Worm (Caenorhabditis elegans) whole organism, L1 larva: ENCODE data around the gene cyp-25A3.

Experiments used
- C34B4.2 ChIP-seq: sonication (generic microtip); optimal IDR thresholded peaks from 2 replicates; lab custom pipeline; 2017; ENCODE audit warnings: mild to moderate bottlenecking, missing genetic modification characterization, missing compliant biosample characterization
- Y116A8C.19 ChIP-seq: sonication (generic microtip); optimal IDR thresholded peaks from 2 replicates; lab custom pipeline; 2016; ENCODE audit warnings: missing compliant biosample characterization, missing genetic modification characterization, borderline replicate concordance
- aha-1 ChIP-seq: fragments of 150-350 bp; optimal IDR thresholded peaks from 2 replicates; lab custom pipeline; 2014; ENCODE audit warnings: missing biosample characterization, missing genetic modification characterization
- alr-1 ChIP-seq: fragments of 200-800 bp; sonication (Bioruptor generic); optimal IDR thresholded peaks from 2 replicates; lab custom pipeline; 2018; ENCODE audit warnings: borderline replicate concordance, mild to moderate bottlenecking, missing genetic modification characterization, missing compliant biosample characterization
- ama-1 ChIP-seq: fragments of 150-350 bp; optimal IDR thresholded peaks from 2 replicates; lab custom pipeline; 2014
- blmp-1 ChIP-seq: fragments of 150-350 bp; optimal IDR thresholded peaks from 2 replicates; lab custom pipeline; 2014; ENCODE audit warnings: missing biosample characterization, missing genetic modification characterization
- ceh-88 ChIP-seq: fragments of 200-800 bp; sonication (Bioruptor generic); IDR thresholded peaks from 2 replicates; pipeline ENCODE4 v1.3.6; 2022; ENCODE audit warnings: missing genetic modification characterization, missing compliant biosample characterization
- ces-1 ChIP-seq: fragments of 150-350 bp; optimal IDR thresholded peaks from 2 replicates; lab custom pipeline; 2014; ENCODE audit warnings: missing biosample characterization, missing genetic modification reagents, missing genetic modification characterization
- dsc-1 ChIP-seq: sonication (generic microtip); optimal IDR thresholded peaks from 2 replicates; lab custom pipeline; 2016; ENCODE audit warnings: mild to moderate bottlenecking, missing genetic modification characterization, missing compliant biosample characterization
- efl-3 ChIP-seq: fragments of 200-800 bp; sonication (Bioruptor generic); optimal IDR thresholded peaks from 2 replicates; lab custom pipeline; 2018; ENCODE audit warnings: mild to moderate bottlenecking, missing genetic modification characterization, missing compliant biosample characterization
- egl-13 ChIP-seq: sonication (generic microtip); optimal IDR thresholded peaks from 2 replicates; lab custom pipeline; 2016; ENCODE audit warnings: missing genotype, missing genetic modification reagents, missing genetic modification characterization, missing compliant biosample characterization
- elt-2 ChIP-seq: sonication (generic microtip); optimal IDR thresholded peaks from 2 replicates; lab custom pipeline; 2016; ENCODE audit warnings: missing genetic modification characterization, mild to moderate bottlenecking, inconsistent platforms, missing compliant biosample characterization, missing genetic modification reagents
- elt-3 ChIP-seq, 6 experiments: fragments of 150-350 bp in 1 of 6; sonication (generic microtip); optimal IDR thresholded peaks; 2 replicates each; lab custom pipeline; 2017 to 2018; ENCODE audit warnings: missing biosample characterization in 6 of 6, missing genetic modification characterization in 6 of 6, inconsistent platforms in 1 of 6
- ets-5 ChIP-seq: fragments of 200-800 bp; sonication (Bioruptor generic); IDR thresholded peaks from 2 replicates; pipeline ENCODE4 v1.3.6; 2022; ENCODE audit warnings: missing genetic modification characterization, missing compliant biosample characterization
- fkh-4 ChIP-seq: sonication (generic microtip); optimal IDR thresholded peaks from 2 replicates; lab custom pipeline; 2016; ENCODE audit warnings: missing compliant biosample characterization, missing genetic modification characterization, borderline replicate concordance
- fkh-8 ChIP-seq: sonication (generic microtip); optimal IDR thresholded peaks from 2 replicates; lab custom pipeline; 2016; ENCODE audit warnings: mild to moderate bottlenecking, missing genetic modification characterization, missing compliant biosample characterization
- hlh-17 ChIP-seq: fragments of 200-800 bp; sonication (Bioruptor generic); optimal IDR thresholded peaks from 2 replicates; lab custom pipeline; 2018; ENCODE audit warnings: missing genetic modification characterization, mild to moderate bottlenecking, missing compliant biosample characterization, moderate library complexity, borderline replicate concordance
- hlh-4 ChIP-seq: sonication (generic microtip); optimal IDR thresholded peaks from 2 replicates; lab custom pipeline; 2016; ENCODE audit warnings: mild to moderate bottlenecking, missing genetic modification characterization, missing compliant biosample characterization
- irx-1 ChIP-seq: sonication (generic microtip); optimal IDR thresholded peaks from 2 replicates; lab custom pipeline; 2016; ENCODE audit warnings: missing genetic modification characterization, missing compliant biosample characterization
- jun-1 ChIP-seq: fragments of 150-350 bp; optimal IDR thresholded peaks from 2 replicates; lab custom pipeline; 2014; ENCODE audit warnings: missing biosample characterization, missing genetic modification reagents, missing genetic modification characterization
- lin-13 ChIP-seq: fragments of 150-350 bp; optimal IDR thresholded peaks from 2 replicates; lab custom pipeline; 2014; ENCODE audit warnings: missing biosample characterization, missing genetic modification reagents, missing genetic modification characterization
- lin-14 ChIP-seq: fragments of 200-800 bp; sonication (Bioruptor generic); optimal IDR thresholded peaks from 2 replicates; lab custom pipeline; 2018; ENCODE audit warnings: mild to moderate bottlenecking, missing genetic modification characterization, moderate library complexity, missing compliant biosample characterization
- lin-15B ChIP-seq: fragments of 150-350 bp; sonication (generic microtip); optimal IDR thresholded peaks from 3 replicates; lab custom pipeline; 2014; ENCODE audit warnings: missing biosample characterization, missing genetic modification characterization
- lin-35 ChIP-seq, 2 experiments: fragments of 150-350 bp; optimal IDR thresholded peaks; 2 replicates each; lab custom pipeline; 2014; ENCODE audit warnings: missing biosample characterization in 2 of 2, missing genetic modification characterization in 2 of 2, missing genetic modification reagents in 2 of 2
- mab-9 ChIP-seq: fragments of 200-800 bp; sonication (Bioruptor generic); IDR thresholded peaks from 2 replicates; pipeline ENCODE4 v1.3.6; 2022; ENCODE audit warnings: missing genetic modification reagents, missing genetic modification characterization, missing compliant biosample characterization
- mef-2 ChIP-seq: fragments of 150-350 bp; optimal IDR thresholded peaks from 2 replicates; lab custom pipeline; 2014; ENCODE audit warnings: missing biosample characterization, missing genetic modification characterization
- mep-1 ChIP-seq: fragments of 150-350 bp; optimal IDR thresholded peaks from 2 replicates; lab custom pipeline; 2014; ENCODE audit warnings: missing biosample characterization, missing genetic modification characterization
- nhr-19 ChIP-seq: fragments of 200-800 bp; sonication (Bioruptor generic); conservative IDR thresholded peaks from 2 replicates; pipeline ENCODE4 v1.3.6; 2022; ENCODE audit warnings: missing genetic modification characterization, missing compliant biosample characterization
- nhr-20 ChIP-seq: sonication (generic microtip); optimal IDR thresholded peaks from 2 replicates; lab custom pipeline; 2016; ENCODE audit warnings: mild to moderate bottlenecking, missing genetic modification characterization, missing compliant biosample characterization
- nhr-28 ChIP-seq: fragments of 150-350 bp; optimal IDR thresholded peaks from 2 replicates; lab custom pipeline; 2014; ENCODE audit warnings: missing biosample characterization, missing genetic modification characterization
- nhr-47 ChIP-seq: sonication (generic microtip); optimal IDR thresholded peaks from 2 replicates; lab custom pipeline; 2016; ENCODE audit warnings: mild to moderate bottlenecking, missing genetic modification characterization, moderate library complexity, missing compliant biosample characterization
- nhr-71 ChIP-seq: sonication (generic microtip); optimal IDR thresholded peaks from 2 replicates; lab custom pipeline; 2016; ENCODE audit warnings: mild to moderate bottlenecking, missing genetic modification characterization, moderate library complexity, missing compliant biosample characterization
- nhr-76 ChIP-seq: sonication (generic microtip); optimal IDR thresholded peaks from 2 replicates; lab custom pipeline; 2017; ENCODE audit warnings: missing biosample characterization, missing genetic modification characterization
- nhr-85 ChIP-seq: sonication (generic microtip); peaks from one replicate; lab custom pipeline; 2016; ENCODE audit warnings: missing genetic modification characterization, inconsistent platforms, missing compliant biosample characterization
- nhr-90 ChIP-seq: sonication (generic microtip); optimal IDR thresholded peaks from 2 replicates; lab custom pipeline; 2016; ENCODE audit warnings: mild to moderate bottlenecking, missing genetic modification characterization, missing compliant biosample characterization; ENCODE audit not compliant: poor library complexity
- rnt-1 ChIP-seq: sonication (generic microtip); optimal IDR thresholded peaks from 2 replicates; lab custom pipeline; 2016; ENCODE audit warnings: mild to moderate bottlenecking, missing genetic modification characterization, moderate library complexity, missing compliant biosample characterization
- skn-1 ChIP-seq: fragments of 150-350 bp; optimal IDR thresholded peaks from 2 replicates; lab custom pipeline; 2014; ENCODE audit warnings: missing biosample characterization, missing genetic modification characterization
- snu-23 ChIP-seq: sonication (generic microtip); optimal IDR thresholded peaks from 2 replicates; lab custom pipeline; 2016; ENCODE audit warnings: missing genetic modification characterization, missing compliant biosample characterization
- sox-4 ChIP-seq: sonication (generic microtip); optimal IDR thresholded peaks from 2 replicates; lab custom pipeline; 2016; ENCODE audit warnings: missing genetic modification characterization, missing compliant biosample characterization
- sup-37 ChIP-seq: fragments of 200-800 bp; sonication (Bioruptor generic); optimal IDR thresholded peaks from 2 replicates; lab custom pipeline; 2018; ENCODE audit warnings: mild to moderate bottlenecking, missing genetic modification characterization, missing compliant biosample characterization
- tbx-2 ChIP-seq: sonication (generic microtip); optimal IDR thresholded peaks from 2 replicates; lab custom pipeline; 2016; ENCODE audit warnings: missing genetic modification characterization, missing compliant biosample characterization
- tlp-1 ChIP-seq: fragments of 150-350 bp; optimal IDR thresholded peaks from 2 replicates; lab custom pipeline; 2014; ENCODE audit warnings: missing biosample characterization, missing genetic modification characterization
- unc-130 ChIP-seq: fragments of 150-350 bp; optimal IDR thresholded peaks from 2 replicates; lab custom pipeline; 2017; ENCODE audit warnings: missing biosample characterization, missing genetic modification characterization, inconsistent platforms
- unc-62 ChIP-seq: fragments of 150-350 bp; optimal IDR thresholded peaks from 2 replicates; lab custom pipeline; 2014; ENCODE audit warnings: missing biosample characterization, missing genetic modification reagents, missing genetic modification characterization
- unc-86 ChIP-seq: sonication (generic microtip); optimal IDR thresholded peaks from 2 replicates; lab custom pipeline; 2016; ENCODE audit warnings: missing genetic modification characterization, missing compliant biosample characterization
- unc-98 ChIP-seq: fragments of 200-800 bp; sonication (Bioruptor generic); IDR thresholded peaks from 2 replicates; pipeline ENCODE4 v1.3.6; 2022; ENCODE audit warnings: missing genetic modification characterization, missing compliant biosample characterization
- vab-15 ChIP-seq: sonication (generic microtip); optimal IDR thresholded peaks from 2 replicates; lab custom pipeline; 2017; ENCODE audit warnings: missing genotype, mild to moderate bottlenecking, missing genetic modification characterization, missing compliant biosample characterization
- zag-1 ChIP-seq: fragments of 150-350 bp; optimal IDR thresholded peaks from 2 replicates; lab custom pipeline; 2014; ENCODE audit warnings: missing biosample characterization, missing genetic modification characterization
- ztf-11 ChIP-seq, 2 experiments: sonication (generic microtip); optimal IDR thresholded peaks; 2 replicates each; lab custom pipeline; 2016 to 2017; ENCODE audit warnings: missing genetic modification characterization in 2 of 2, missing biosample characterization in 1 of 2, missing compliant biosample characterization in 1 of 2
- ztf-4 ChIP-seq: fragments of 150-350 bp; optimal IDR thresholded peaks from 2 replicates; lab custom pipeline; 2014; ENCODE audit warnings: missing biosample characterization, missing genetic modification characterization

The cyp-25A3 gene

DNA sequence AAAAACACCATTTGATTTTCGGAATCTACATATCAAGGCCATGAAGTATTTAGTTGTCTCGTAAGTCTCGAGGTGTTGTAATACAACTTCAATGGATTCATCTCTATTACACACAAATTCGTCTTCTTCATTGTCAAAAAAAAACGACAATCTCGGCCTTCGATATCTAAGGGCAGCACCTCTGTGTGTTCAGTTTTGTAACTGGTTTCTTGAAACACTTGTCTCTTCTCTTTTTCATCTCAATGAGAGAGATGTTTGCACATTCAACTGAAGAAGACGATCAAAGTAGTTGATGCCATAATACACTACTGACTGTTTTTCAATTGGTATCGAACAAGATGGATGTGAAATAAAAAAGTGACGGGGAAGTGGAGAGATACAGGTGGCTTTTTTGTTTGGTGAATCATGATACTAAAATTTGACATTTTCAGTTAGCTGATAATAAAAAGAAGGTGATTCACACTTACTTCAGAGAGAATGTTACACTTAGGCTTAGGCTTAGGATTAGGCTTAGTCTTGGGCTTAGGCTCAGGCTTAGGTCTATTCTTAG is 28.1 kb downstream of the cyp-25A3 start (continued):
- TF ChIP-seq C34B4.2 (tag; lab: Kevin White, UChicago) (no peak), ztf-11 (tag; optimal IDR thresholded peaks at IDR 0.05; lab: Kevin White, UChicago) (no peak), aha-1 (tag; lab: Kevin White, UChicago) (no peak), ztf-4 (tag; lab: Kevin White, UChicago) (no peak), vab-15 (no peak), hlh-17 (no peak)

DNA sequence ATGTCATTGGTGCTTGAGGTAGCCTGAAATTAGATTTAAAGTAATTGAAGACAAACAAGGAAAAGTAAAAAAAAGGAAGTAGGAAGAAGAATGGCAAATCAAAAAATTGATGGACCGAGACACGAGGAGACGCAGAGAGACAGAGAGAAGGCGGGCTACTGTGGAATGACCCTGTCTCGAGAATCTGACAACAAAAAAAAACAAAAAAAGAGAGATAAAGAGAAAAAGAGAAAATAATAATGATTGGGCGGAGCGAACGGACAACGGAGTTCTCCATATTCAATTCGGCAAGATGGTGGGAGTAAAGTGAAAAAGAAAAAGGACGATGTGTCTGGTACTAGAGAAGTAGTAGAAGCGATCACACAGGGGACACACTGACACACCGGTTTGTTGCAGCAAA is 30.5 kb downstream of the cyp-25A3 start, which contains the start of gene toh-1:
Gene toh-1, minus strand, starts transcription at position 23 of the 400 bp plus-strand sequence.
- TF ChIP-seq lin-15B (tag; lab: Kevin White, UChicago): no peak
- no peak for TF ChIP-seq egl-13 (tag; lab: Kevin White, UChicago)
- no peak for TF ChIP-seq tlp-1
- TF ChIP-seq ets-5 (GFP tag; lab: Robert Waterston, UW): no peak
- TF ChIP-seq jun-1 (tag; lab: Kevin White, UChicago): no peak
- TF ChIP-seq nhr-85 (tag; lab: Kevin White, UChicago): peak; percentile 93
- no peak for TF ChIP-seq skn-1 (tag; lab: Kevin White, UChicago)
- TF ChIP-seq C34B4.2 (tag; lab: Kevin White, UChicago): no peak
- TF ChIP-seq snu-23 (GFP tag; lab: Kevin White, UChicago): peak; percentile 47
- TF ChIP-seq hlh-4: no peak
- TF ChIP-seq nhr-71 (tag; lab: Kevin White, UChicago): peak; percentile 36
- no peak for TF ChIP-seq tbx-2 (tag; lab: Kevin White, UChicago)
- TF ChIP-seq sup-37 (GFP tag; lab: Kevin White, UChicago): no peak
- TF ChIP-seq lin-13 (GFP tag; lab: Kevin White, UChicago): no peak
- TF ChIP-seq lin-14 (GFP tag; lab: Kevin White, UChicago): peak; percentile 54
- no peak for TF ChIP-seq lin-35 (GFP tag; optimal IDR thresholded peaks at IDR 0.05; lab: Kevin White, UChicago)
- TF ChIP-seq rnt-1 (tag; lab: Kevin White, UChicago): no peak
- no peak for TF ChIP-seq ces-1 (GFP tag; lab: Kevin White, UChicago)
- peak; percentile 18 for TF ChIP-seq mep-1 (tag; lab: Kevin White, UChicago)
- TF ChIP-seq sox-4: no peak
- TF ChIP-seq nhr-47 (tag; lab: Kevin White, UChicago): peak; percentile 6
- peak; percentile 3 for TF ChIP-seq nhr-90
- TF ChIP-seq ama-1: no peak
- TF ChIP-seq fkh-8 (tag; lab: Kevin White, UChicago): no peak
- TF ChIP-seq nhr-76: no peak
- TF ChIP-seq Y116A8C.19 (tag; lab: Kevin White, UChicago): no peak
- TF ChIP-seq unc-62 (GFP tag; lab: Kevin White, UChicago): no peak
- TF ChIP-seq ceh-88 (GFP tag; lab: Robert Waterston, UW): no peak
- no peak for TF ChIP-seq irx-1
- no peak for TF ChIP-seq fkh-4 (tag; lab: Kevin White, UChicago)
- no peak for TF ChIP-seq unc-86 (tag; lab: Kevin White, UChicago)
- no peak for TF ChIP-seq mef-2 (tag; lab: Kevin White, UChicago)
- TF ChIP-seq nhr-28 (tag; lab: Kevin White, UChicago): no peak
- no peak for TF ChIP-seq elt-3 (tag; optimal IDR thresholded peaks at IDR 0.05; lab: Kevin White, UChicago)
- TF ChIP-seq dsc-1: no peak
- no peak for TF ChIP-seq unc-98 (GFP tag; lab: Robert Waterston, UW)
- TF ChIP-seq elt-2: no peak
- TF ChIP-seq nhr-19: no peak
- TF ChIP-seq hlh-17: no peak
- TF ChIP-seq nhr-20: no peak
- TF ChIP-seq zag-1 (tag; lab: Kevin White, UChicago): no peak
- TF ChIP-seq unc-130 (tag; lab: Kevin White, UChicago): no peak
- TF ChIP-seq ztf-11 (tag; optimal IDR thresholded peaks at IDR 0.05; lab: Kevin White, UChicago): no peak
- TF ChIP-seq blmp-1 (tag; lab: Kevin White, UChicago): peak; percentile 61
- no peak for TF ChIP-seq alr-1 (tag; lab: Kevin White, UChicago)
- TF ChIP-seq efl-3 (GFP tag; lab: Kevin White, UChicago): no peak
- no peak for TF ChIP-seq mab-9
- no peak for TF ChIP-seq vab-15
